Worm (Caenorhabditis elegans) whole organism, L4/young adult: ENCODE measurements around the gene pal-1.

Source experiments
- W03F9.2 ChIP-seq: fragments of 150-350 bp; optimal IDR thresholded peaks from 2 replicates; lab custom pipeline; 2014; ENCODE audit warnings: missing biosample characterization, missing genetic modification characterization
- dao-5 ChIP-seq: sonication (generic microtip); optimal IDR thresholded peaks from 2 replicates; lab custom pipeline; 2016; ENCODE audit warnings: missing genotype, missing genetic modification characterization, moderate library complexity, missing compliant biosample characterization
- him-1 ChIP-seq: sonication (generic microtip); optimal IDR thresholded peaks from 2 replicates; lab custom pipeline; 2016; ENCODE audit warnings: missing genotype, missing genetic modification reagents, missing genetic modification characterization, missing compliant biosample characterization

The pal-1 gene

ce11 chrIII:4809526-4810153 is at the start of gene pal-1:
Gene pal-1 (minus strand): TSS chrIII:4809576.
- no peak for TF ChIP-seq dao-5 (tag; lab: Kevin White, UChicago)
- TF ChIP-seq W03F9.2 = no peak
- TF ChIP-seq him-1 (tag; lab: Kevin White, UChicago) = no peak

ce11 chrIII:4859039-4859438 is 49.7 kb upstream of the pal-1 start, which contains the start of gene C35D10.6:
Gene C35D10.6 (plus strand): TSS chrIII:4859339.
- TF ChIP-seq dao-5 (tag; lab: Kevin White, UChicago) (no peak), him-1 (tag; lab: Kevin White, UChicago) (no peak), W03F9.2 (no peak)

- no peak for TF ChIP-seq dao-5 (tag; lab: Kevin White, UChicago)
- TF ChIP-seq W03F9.2 = no peak
- no peak for TF ChIP-seq him-1 (tag; lab: Kevin White, UChicago)
Observed at ce11 chrIII:4856992-4857391, 47.6 kb upstream of the pal-1 start.

ce11 chrIII:4856109-4856508 is 46.7 kb upstream of the pal-1 start, which contains the start of gene C35D10.7:
Gene C35D10.7 (plus strand): TSS chrIII:4856193.
- no peak for TF ChIP-seq W03F9.2
- no peak for TF ChIP-seq dao-5 (tag; lab: Kevin White, UChicago)
- no peak for TF ChIP-seq him-1 (tag; lab: Kevin White, UChicago)

ce11 chrIII:4854918-4855317 is 45.5 kb upstream of the pal-1 start, which contains the start of gene C35D10.8:
Gene C35D10.8 (plus strand): TSS chrIII:4855218.
- TF ChIP-seq dao-5 (tag; lab: Kevin White, UChicago) (no peak), him-1 (tag; lab: Kevin White, UChicago) (no peak), W03F9.2 (no peak)

- TF ChIP-seq W03F9.2 = no peak
- no peak for TF ChIP-seq dao-5 (tag; lab: Kevin White, UChicago)
- TF ChIP-seq him-1 (tag; lab: Kevin White, UChicago) = no peak
Observed at ce11 chrIII:4852025-4852424, 42.6 kb upstream of the pal-1 start, which contains the start of gene ced-4. Gene ced-4 (plus strand): TSS chrIII:4852325.

- TF ChIP-seq W03F9.2 = peak; percentile 73
- TF ChIP-seq dao-5 (tag; lab: Kevin White, UChicago) = no peak
Observed at ce11 chrIII:4850139-4850538, 40.8 kb upstream of the pal-1 start, which contains the start of gene F26A1.1. Gene F26A1.1 (plus strand): TSS chrIII:4850507.

- no peak for TF ChIP-seq him-1 (tag; lab: Kevin White, UChicago)
- no peak for TF ChIP-seq dao-5 (tag; lab: Kevin White, UChicago)
Observed at ce11 chrIII:4849739-4850138, 40.4 kb upstream of the pal-1 start, which contains the start of gene nonu-1. Gene nonu-1 (minus strand): TSS chrIII:4849907.

ce11 chrIII:4844327-4844726 is 35.0 kb upstream of the pal-1 start, which contains the start of the genes clec-157 and fkh-5:
Gene clec-157 (minus strand): TSS chrIII:4844427.
Gene fkh-5 (plus strand): TSS chrIII:4844662.
- TF ChIP-seq W03F9.2 = no peak
- TF ChIP-seq dao-5 (tag; lab: Kevin White, UChicago) = no peak
- TF ChIP-seq him-1 (tag; lab: Kevin White, UChicago) = no peak

- TF ChIP-seq dao-5 (tag; lab: Kevin White, UChicago) (no peak), him-1 (tag; lab: Kevin White, UChicago) (no peak), W03F9.2 (no peak)
Observed at ce11 chrIII:4842173-4842572, 32.8 kb upstream of the pal-1 start, which contains the start of gene clec-156. Gene clec-156 (minus strand): TSS chrIII:4842273.

ce11 chrIII:4837429-4837828 is 28.1 kb upstream of the pal-1 start, which contains the start of the genes acbp-7 and F26A1.19:
Gene acbp-7 (plus strand): TSS chrIII:4837729.
Gene F26A1.19 (plus strand): TSS chrIII:4837731.
- no peak for TF ChIP-seq him-1 (tag; lab: Kevin White, UChicago)
- no peak for TF ChIP-seq dao-5 (tag; lab: Kevin White, UChicago)
- no peak for TF ChIP-seq W03F9.2

- TF ChIP-seq him-1 (tag; lab: Kevin White, UChicago) (no peak), W03F9.2 (no peak), dao-5 (tag; lab: Kevin White, UChicago) (no peak)
Observed at ce11 chrIII:4830207-4830606, 20.8 kb upstream of the pal-1 start, which contains the start of gene nspd-9. Gene nspd-9 (minus strand): TSS chrIII:4830307.

ce11 chrIII:4829440-4829839 is 20.1 kb upstream of the pal-1 start, which contains the start of gene F26A1.9:
Gene F26A1.9 (minus strand): TSS chrIII:4829540.
- no peak for TF ChIP-seq him-1 (tag; lab: Kevin White, UChicago)
- TF ChIP-seq W03F9.2 = no peak
- no peak for TF ChIP-seq dao-5 (tag; lab: Kevin White, UChicago)

ce11 chrIII:4826606-4827005 is 17.2 kb upstream of the pal-1 start, which contains the start of gene F26A1.3:
Gene F26A1.3 (plus strand): TSS chrIII:4826906.
- TF ChIP-seq W03F9.2 = no peak
- TF ChIP-seq him-1 (tag; lab: Kevin White, UChicago) = no peak
- no peak for TF ChIP-seq dao-5 (tag; lab: Kevin White, UChicago)
